Worm (Caenorhabditis elegans) whole organism, early embryonic: ENCODE data around the gene ZC477.3.

ENCODE experiments used
- B0310.2 ChIP-seq: sonication (generic microtip); optimal IDR thresholded peaks from 2 replicates; lab custom pipeline; 2016; ENCODE audit warnings: mild to moderate bottlenecking, missing genetic modification characterization, missing compliant biosample characterization
- F13C5.2 ChIP-seq: sonication (generic microtip); optimal IDR thresholded peaks from 2 replicates; lab custom pipeline; 2017; ENCODE audit warnings: mild to moderate bottlenecking, missing genetic modification characterization, inconsistent platforms, missing compliant biosample characterization
- aly-1 ChIP-seq: sonication (generic microtip); optimal IDR thresholded peaks from 2 replicates; lab custom pipeline; 2016; ENCODE audit warnings: missing genetic modification characterization, missing compliant biosample characterization
- ama-1 ChIP-seq: fragments of 150-350 bp; optimal IDR thresholded peaks from 2 replicates; lab custom pipeline; 2014
- ceh-13 ChIP-seq: fragments of 200-800 bp; sonication (Bioruptor generic); optimal IDR thresholded peaks from 2 replicates; lab custom pipeline; 2018; ENCODE audit warnings: mild to moderate bottlenecking, missing genetic modification characterization, missing compliant biosample characterization
- ceh-36 ChIP-seq: sonication (generic microtip); optimal IDR thresholded peaks from 2 replicates; lab custom pipeline; 2016; ENCODE audit warnings: missing genetic modification characterization, inconsistent platforms, missing compliant biosample characterization
- ets-7 ChIP-seq: sonication (generic microtip); optimal IDR thresholded peaks from 2 replicates; lab custom pipeline; 2016; ENCODE audit warnings: missing genotype, missing genetic modification characterization, missing compliant biosample characterization
- flt-1 ChIP-seq: fragments of 200-800 bp; sonication (Bioruptor generic); IDR thresholded peaks from 2 replicates; pipeline ENCODE4 v1.3.6; 2022; ENCODE audit warnings: missing genetic modification characterization, missing compliant biosample characterization
- hmbx-1 ChIP-seq: sonication (generic microtip); optimal IDR thresholded peaks from 2 replicates; lab custom pipeline; 2016; ENCODE audit warnings: mild to moderate bottlenecking, missing genetic modification characterization, missing compliant biosample characterization
- hmg-4 ChIP-seq: fragments of 200-800 bp; sonication (Bioruptor generic); optimal IDR thresholded peaks from 2 replicates; lab custom pipeline; 2018; ENCODE audit warnings: mild to moderate bottlenecking, missing genetic modification characterization, missing compliant biosample characterization
- hnd-1 ChIP-seq: sonication (generic microtip); optimal IDR thresholded peaks from 2 replicates; lab custom pipeline; 2016; ENCODE audit warnings: missing genetic modification characterization, missing compliant biosample characterization
- pes-1 ChIP-seq: fragments of 200-800 bp; sonication (Bioruptor generic); IDR thresholded peaks from 2 replicates; pipeline ENCODE4 v1.3.6; 2022; ENCODE audit warnings: missing genetic modification reagents, missing genetic modification characterization, missing compliant biosample characterization
- scrt-1 ChIP-seq: fragments of 200-800 bp; sonication (Bioruptor generic); IDR thresholded peaks from 2 replicates; pipeline ENCODE4 v1.3.6; 2022; ENCODE audit warnings: missing genetic modification characterization, missing compliant biosample characterization
- sea-1 ChIP-seq: fragments of 200-800 bp; sonication (Bioruptor generic); conservative IDR thresholded peaks from 2 replicates; pipeline ENCODE4 v1.3.6; 2022; ENCODE audit warnings: missing genetic modification characterization, missing compliant biosample characterization
- tbx-11 ChIP-seq: fragments of 200-800 bp; sonication (Bioruptor generic); IDR thresholded peaks from 2 replicates; pipeline ENCODE4 v1.3.6; 2022; ENCODE audit warnings: missing genetic modification characterization, missing compliant biosample characterization
- tbx-37 ChIP-seq: fragments of 200-800 bp; sonication (Bioruptor generic); conservative IDR thresholded peaks from 2 replicates; pipeline ENCODE4 v1.3.6; 2022; ENCODE audit warnings: missing genetic modification reagents, missing genetic modification characterization, missing compliant biosample characterization
- tra-4 ChIP-seq: sonication (generic microtip); optimal IDR thresholded peaks from 2 replicates; lab custom pipeline; 2017; ENCODE audit warnings: missing genetic modification characterization, missing compliant biosample characterization

The ZC477.3 gene

ce11 chrIV:7083382-7083784 is 19.9 kb upstream of the ZC477.3 start, which contains the start of gene Y43B11AR.3:
TSS of gene Y43B11AR.3 (minus strand) at chrIV:7083716.
- TF ChIP-seq ceh-36 (tag; lab: Kevin White, UChicago) (no peak), hmbx-1 (no peak), sea-1 (GFP tag; lab: Robert Waterston, UW) (no peak), tbx-11 (GFP tag; lab: Robert Waterston, UW) (no peak), ceh-13 (GFP tag; lab: Kevin White, UChicago) (no peak), F13C5.2 (tag; lab: Kevin White, UChicago) (no peak), flt-1 (GFP tag; lab: Robert Waterston, UW) (no peak), scrt-1 (no peak), hmg-4 (GFP tag; lab: Kevin White, UChicago) (no peak), tra-4 (tag; lab: Kevin White, UChicago) (no peak), B0310.2 (tag; lab: Kevin White, UChicago) (no peak)

DNA sequence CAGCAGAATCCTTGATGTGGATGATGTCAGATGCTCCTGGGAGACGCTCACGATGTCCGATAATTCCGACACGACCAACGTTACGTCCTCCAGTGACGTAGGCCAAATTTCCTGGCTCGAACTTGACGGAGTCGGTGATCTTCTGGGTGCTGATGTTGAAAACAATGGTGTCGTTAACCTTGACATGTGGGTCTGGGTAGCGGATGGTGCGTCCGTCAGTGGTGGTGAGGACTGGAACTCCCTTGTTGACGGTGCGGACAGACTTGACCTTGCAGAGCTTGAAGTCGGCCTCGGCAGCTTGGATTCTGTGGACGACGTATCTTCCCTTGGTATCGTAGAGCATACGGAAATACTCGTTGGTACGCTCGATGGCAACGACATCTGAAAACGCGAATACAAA is 19.3 kb upstream of the ZC477.3 start:
- TF ChIP-seq tra-4 (tag; lab: Kevin White, UChicago) (no peak), F13C5.2 (tag; lab: Kevin White, UChicago) (no peak), hmg-4 (GFP tag; lab: Kevin White, UChicago) (no peak), scrt-1 (no peak), sea-1 (GFP tag; lab: Robert Waterston, UW) (no peak), flt-1 (GFP tag; lab: Robert Waterston, UW) (no peak), hnd-1 (no peak), tbx-11 (GFP tag; lab: Robert Waterston, UW) (no peak), tbx-37 (GFP tag; lab: Robert Waterston, UW) (no peak), pes-1 (no peak), ceh-13 (GFP tag; lab: Kevin White, UChicago) (no peak), aly-1 (no peak), ceh-36 (tag; lab: Kevin White, UChicago) (no peak), hmbx-1 (no peak), ama-1 (no peak)

DNA sequence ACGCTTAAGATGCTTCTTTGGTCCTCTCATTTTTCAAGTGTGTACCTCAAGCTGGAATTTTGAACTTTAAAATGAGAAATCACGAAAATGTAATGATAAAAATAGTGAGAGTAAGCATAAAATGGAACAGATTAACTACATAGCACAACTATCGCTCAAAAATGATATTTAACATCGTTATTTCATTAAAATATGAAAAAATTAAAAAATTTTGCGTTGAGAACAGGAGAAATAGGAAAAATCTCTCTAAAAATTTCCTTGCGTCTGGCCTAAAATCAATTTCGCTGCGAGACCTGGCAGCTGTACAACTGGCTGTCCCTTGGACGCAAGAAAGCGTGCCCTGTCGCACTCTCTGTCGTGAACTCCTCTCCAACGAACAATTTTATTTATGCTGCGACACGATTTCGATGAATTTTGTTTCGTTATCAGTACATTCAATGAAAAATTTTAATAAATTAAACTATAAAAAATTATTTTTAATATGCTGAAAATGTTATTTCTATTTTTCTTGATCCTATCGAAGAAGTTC is 18.6 kb upstream of the ZC477.3 start, which contains the start of gene rps-4:
rps-4 (minus strand) TSS at position 51 of the 529 bp plus-strand sequence.
- TF ChIP-seq ceh-13 (GFP tag; lab: Kevin White, UChicago) (no peak), tbx-11 (GFP tag; lab: Robert Waterston, UW) (no peak), hmg-4 (GFP tag; lab: Kevin White, UChicago) (peak; percentile 38), B0310.2 (tag; lab: Kevin White, UChicago) (no peak), hnd-1 (no peak), hmbx-1 (peak; percentile 14), tbx-37 (GFP tag; lab: Robert Waterston, UW) (peak; percentile 36; the same call in 1 of the 2 replicates), F13C5.2 (tag; lab: Kevin White, UChicago) (peak; percentile 86)

ce11 chrIV:7094216-7094758 is 9.0 kb upstream of the ZC477.3 start, which contains the start of gene deb-1:
TSS of gene deb-1 (minus strand) at chrIV:7094266.
- TF ChIP-seq tbx-11 (GFP tag; lab: Robert Waterston, UW) (no peak), ceh-36 (tag; lab: Kevin White, UChicago) (no peak), ama-1 (no peak), pes-1 (no peak), F13C5.2 (tag; lab: Kevin White, UChicago) (no peak), tra-4 (tag; lab: Kevin White, UChicago) (no peak), scrt-1 (no peak), ets-7 (tag; lab: Kevin White, UChicago) (no peak), flt-1 (GFP tag; lab: Robert Waterston, UW) (no peak), hnd-1 (no peak), aly-1 (no peak), ceh-13 (GFP tag; lab: Kevin White, UChicago) (no peak), tbx-37 (GFP tag; lab: Robert Waterston, UW) (no peak), hmg-4 (GFP tag; lab: Kevin White, UChicago) (no peak), hmbx-1 (no peak), B0310.2 (tag; lab: Kevin White, UChicago) (no peak)

DNA sequence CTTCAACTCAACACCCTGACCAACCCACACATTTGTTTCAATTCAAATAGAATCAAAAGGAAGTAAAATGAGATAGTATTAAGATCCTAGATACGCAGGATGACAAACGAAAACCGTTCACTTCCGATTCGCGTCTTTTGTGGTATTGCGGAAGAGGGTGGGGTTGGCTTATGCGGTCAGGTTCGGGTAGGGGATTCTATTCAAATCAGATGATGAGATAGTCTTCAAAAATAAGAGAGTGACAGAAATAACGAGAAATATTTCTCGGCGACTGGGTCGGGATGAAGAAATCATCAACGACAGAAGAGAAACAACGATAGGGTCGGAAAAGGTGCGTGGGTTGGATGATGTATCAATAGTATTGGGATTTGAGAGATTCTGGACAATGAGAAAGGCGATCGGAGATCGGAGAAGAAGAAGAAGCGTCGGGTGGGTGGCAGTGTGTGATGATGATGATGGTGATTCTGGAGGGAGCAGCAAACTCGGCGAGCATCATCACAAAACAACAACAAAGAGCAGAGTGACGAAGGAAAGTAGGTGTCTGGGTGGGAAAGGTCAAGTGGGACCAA is 7.8 kb upstream of the ZC477.3 start:
- no peak for TF ChIP-seq ama-1
- TF ChIP-seq scrt-1 = no peak
- no peak for TF ChIP-seq tbx-37 (GFP tag; lab: Robert Waterston, UW)
- TF ChIP-seq B0310.2 (tag; lab: Kevin White, UChicago) = no peak
- TF ChIP-seq hmbx-1 = no peak
- no peak for TF ChIP-seq aly-1
- TF ChIP-seq sea-1 (GFP tag; lab: Robert Waterston, UW) = no peak

DNA sequence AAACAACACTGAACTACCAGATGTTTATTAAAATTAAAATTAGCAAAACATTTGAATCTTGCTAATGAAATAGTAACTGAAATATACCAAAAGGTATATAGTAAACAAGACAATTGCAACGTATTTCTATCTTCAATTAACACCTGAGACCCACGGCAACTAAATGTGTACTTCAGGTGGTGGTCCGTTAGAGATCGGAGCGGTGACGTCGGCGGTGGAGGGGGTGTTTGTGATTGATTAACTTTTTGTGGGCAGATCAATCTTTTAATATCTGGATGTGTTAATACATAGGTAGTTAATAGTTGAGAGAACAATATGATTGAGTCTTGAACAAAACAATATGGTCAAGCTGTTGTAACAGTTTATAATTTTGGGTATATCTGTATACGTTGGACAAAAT is 7.2 kb upstream of the ZC477.3 start:
- TF ChIP-seq F13C5.2 (tag; lab: Kevin White, UChicago) (no peak), sea-1 (GFP tag; lab: Robert Waterston, UW) (no peak), tbx-11 (GFP tag; lab: Robert Waterston, UW) (no peak), pes-1 (no peak), B0310.2 (tag; lab: Kevin White, UChicago) (no peak), aly-1 (no peak), ceh-36 (tag; lab: Kevin White, UChicago) (no peak)

DNA sequence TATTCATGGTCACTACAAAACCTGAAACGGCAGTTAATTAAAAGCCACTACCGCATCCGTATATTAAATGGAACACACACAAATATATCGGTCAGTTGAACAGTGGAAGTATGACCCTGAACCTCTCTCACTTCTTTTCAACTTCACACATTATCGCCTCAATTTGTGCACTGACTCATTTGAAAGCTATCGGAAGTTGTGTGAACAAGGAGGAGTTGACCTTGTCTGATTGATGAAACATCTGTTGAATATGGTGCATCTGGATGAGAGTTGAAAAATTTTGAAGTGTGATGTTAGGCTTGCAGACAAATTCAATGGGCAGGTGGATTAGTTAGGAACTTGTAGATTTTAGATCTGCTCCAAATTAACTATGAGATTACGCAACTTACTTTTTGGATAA is 5.8 kb upstream of the ZC477.3 start:
- TF ChIP-seq tbx-11 (GFP tag; lab: Robert Waterston, UW) (no peak), hmbx-1 (no peak), flt-1 (GFP tag; lab: Robert Waterston, UW) (no peak), tra-4 (tag; lab: Kevin White, UChicago) (no peak), ama-1 (no peak), tbx-37 (GFP tag; lab: Robert Waterston, UW) (no peak), ceh-13 (GFP tag; lab: Kevin White, UChicago) (no peak), pes-1 (no peak), hnd-1 (no peak), hmg-4 (GFP tag; lab: Kevin White, UChicago) (no peak)
